Worm (Caenorhabditis elegans) whole organism, L4 larva: ENCODE results near the gene twk-11.

Experiments used
- ZK546.5 ChIP-seq, 2 experiments: sonication (generic microtip); optimal IDR thresholded peaks; 2 replicates each; lab custom pipeline; 2017; ENCODE audit warnings: missing biosample characterization in 2 of 2, missing genetic modification characterization in 2 of 2
- ceh-82 ChIP-seq: sonication (generic microtip); optimal IDR thresholded peaks from 2 replicates; lab custom pipeline; 2017; ENCODE audit warnings: missing biosample characterization, missing genetic modification characterization
- egl-27 ChIP-seq: sonication (generic microtip); optimal IDR thresholded peaks from 3 replicates; lab custom pipeline; 2017; ENCODE audit warnings: missing biosample characterization, missing genetic modification reagents, missing genetic modification characterization
- fkh-10 ChIP-seq: fragments of 150-350 bp; optimal IDR thresholded peaks from 2 replicates; lab custom pipeline; 2014; ENCODE audit warnings: missing biosample characterization, missing genetic modification reagents, missing genetic modification characterization
- lin-1 ChIP-seq: fragments of 200-800 bp; sonication (Bioruptor generic); IDR thresholded peaks from 2 replicates; pipeline ENCODE4 v1.3.6; 2022; ENCODE audit warnings: missing genetic modification reagents, missing genetic modification characterization, missing compliant biosample characterization
- skn-1 ChIP-seq: fragments of 150-350 bp; optimal IDR thresholded peaks from 2 replicates; lab custom pipeline; 2014; ENCODE audit warnings: missing biosample characterization, missing genetic modification characterization
- ztf-11 ChIP-seq: fragments of 150-350 bp; optimal IDR thresholded peaks from 2 replicates; lab custom pipeline; 2014; ENCODE audit warnings: missing biosample characterization, missing genetic modification characterization

- no peak for TF ChIP-seq skn-1
- no peak for TF ChIP-seq fkh-10
- TF ChIP-seq ztf-11, result no peak
- TF ChIP-seq ZK546.5 (tag; optimal IDR thresholded peaks at IDR 0.05; lab: Kevin White, UChicago), result no peak
- no peak for TF ChIP-seq egl-27
- no peak for TF ChIP-seq lin-1 (GFP tag; lab: Robert Waterston, UW)
- TF ChIP-seq ceh-82 (tag; lab: Kevin White, UChicago), result no peak
These were observed 57.4 kb downstream of the twk-11 start, which contains the start of gene sre-12 for ce11 chrV:6979019-6979418.
